Fruit fly (Drosophila melanogaster) whole organism, embryonic: ENCODE measurements around the gene CG34313.
A peak's percentile ranks its signal among the peaks of the same experiment; 100 is the strongest.

Experiments used
- Blimp-1 ChIP-seq: fragments of 200-800 bp; sonication (Bioruptor generic); optimal IDR thresholded peaks from 3 replicates; lab custom pipeline; 2018; ENCODE audit warnings: missing biosample characterization, missing genetic modification characterization, mild to moderate bottlenecking, moderate library complexity, missing genetic modification reagents
- Bteb2 ChIP-seq: fragments of 200-800 bp; sonication (Bioruptor generic); optimal IDR thresholded peaks from 2 replicates; lab custom pipeline; 2016; ENCODE audit warnings: missing biosample characterization, missing genetic modification characterization
- CG10462 ChIP-seq: fragments of 200-800 bp; sonication (Bioruptor generic); optimal IDR thresholded peaks from 2 replicates; lab custom pipeline; 2016; ENCODE audit warnings: missing biosample characterization, missing genetic modification characterization
- CG11560 ChIP-seq: fragments of 200-800 bp; sonication (Bioruptor generic); IDR thresholded peaks from 3 replicates; pipeline ENCODE4 v1.3.6; 2022; ENCODE audit warnings: missing biosample characterization, missing genetic modification characterization
- CG12155 ChIP-seq: fragments of 200-800 bp; sonication (Bioruptor generic); optimal IDR thresholded peaks from 3 replicates; lab custom pipeline; 2016; ENCODE audit warnings: missing biosample characterization, missing genetic modification characterization
- CG13123 ChIP-seq: fragments of 200-800 bp; sonication (Bioruptor generic); optimal IDR thresholded peaks from 2 replicates; lab custom pipeline; 2016; ENCODE audit warnings: missing biosample characterization, missing genetic modification characterization
- CG15514 ChIP-seq: fragments of 200-800 bp; sonication (Bioruptor generic); optimal IDR thresholded peaks from 3 replicates; lab custom pipeline; 2017; ENCODE audit warnings: missing biosample characterization, missing genetic modification characterization, mild to moderate bottlenecking, moderate library complexity, missing genetic modification reagents
- CG1602 ChIP-seq: fragments of 200-800 bp; sonication (Bioruptor generic); optimal IDR thresholded peaks from 3 replicates; lab custom pipeline; 2016; ENCODE audit warnings: missing biosample characterization, missing genetic modification characterization
- CG1603 ChIP-seq: fragments of 200-800 bp; sonication (Bioruptor generic); optimal IDR thresholded peaks from 2 replicates; lab custom pipeline; 2019; ENCODE audit warnings: missing biosample characterization, mild to moderate bottlenecking, missing genetic modification characterization, moderate library complexity
- CG1647 ChIP-seq: fragments of 200-800 bp; sonication (Bioruptor generic); optimal IDR thresholded peaks from 3 replicates; lab custom pipeline; 2016; ENCODE audit warnings: missing biosample characterization, missing genetic modification characterization
- CG16815 ChIP-seq: fragments of 200-800 bp; sonication (Bioruptor generic); optimal IDR thresholded peaks from 3 replicates; lab custom pipeline; 2017; ENCODE audit warnings: missing biosample characterization, mild to moderate bottlenecking, missing genetic modification characterization
- CG16863 ChIP-seq: fragments of 200-800 bp; sonication (Bioruptor generic); optimal IDR thresholded peaks from 3 replicates; lab custom pipeline; 2016; ENCODE audit warnings: missing biosample characterization, missing genetic modification characterization
- CG17829 ChIP-seq: fragments of 200-800 bp; optimal IDR thresholded peaks from 2 replicates; lab custom pipeline; 2019; ENCODE audit warnings: missing biosample characterization, mild to moderate bottlenecking, missing genetic modification characterization, moderate library complexity
- CG18476 ChIP-seq: fragments of 200-800 bp; sonication (Bioruptor generic); optimal IDR thresholded peaks from 2 replicates; lab custom pipeline; 2016; ENCODE audit warnings: missing biosample characterization, mild to moderate bottlenecking, missing genetic modification characterization
- CG18599 ChIP-seq: fragments of 200-800 bp; sonication (Bioruptor generic); optimal IDR thresholded peaks from 3 replicates; lab custom pipeline; 2017; ENCODE audit warnings: missing biosample characterization, missing genetic modification characterization, mild to moderate bottlenecking, moderate library complexity, missing genetic modification reagents
- CG2202 ChIP-seq: fragments of 200-800 bp; sonication (Bioruptor generic); optimal IDR thresholded peaks from 2 replicates; lab custom pipeline; 2018; ENCODE audit warnings: missing biosample characterization, mild to moderate bottlenecking, missing genetic modification characterization
- CG31365 ChIP-seq: fragments of 200-800 bp; sonication (Bioruptor generic); optimal IDR thresholded peaks from 2 replicates; lab custom pipeline; 2018; ENCODE audit warnings: missing biosample characterization, mild to moderate bottlenecking, missing genetic modification characterization
- CG31441 ChIP-seq: fragments of 200-800 bp; sonication (Bioruptor generic); IDR thresholded peaks from 2 replicates; pipeline ENCODE4 v1.3.6; 2022; ENCODE audit warnings: missing biosample characterization, missing genetic modification characterization
- CG32767 ChIP-seq: fragments of 200-800 bp; sonication (Bioruptor generic); IDR thresholded peaks from 2 replicates; pipeline ENCODE4 v1.3.6; 2022; ENCODE audit warnings: missing biosample characterization, missing genetic modification characterization
- CG3281 ChIP-seq: fragments of 200-800 bp; sonication (Bioruptor generic); optimal IDR thresholded peaks from 3 replicates; lab custom pipeline; 2017; ENCODE audit warnings: missing biosample characterization, mild to moderate bottlenecking, missing genetic modification characterization
- CG34224 ChIP-seq: fragments of 200-800 bp; sonication (Bioruptor generic); IDR thresholded peaks from 3 replicates; pipeline ENCODE4 v1.3.6; 2022; ENCODE audit warnings: missing biosample characterization, missing genetic modification characterization; ENCODE audit not compliant: partially characterized antibody
- CG42726 ChIP-seq: fragments of 200-800 bp; sonication (Bioruptor generic); IDR thresholded peaks from 2 replicates; pipeline ENCODE4 v1.3.6; 2022; ENCODE audit warnings: missing biosample characterization, missing genetic modification characterization; ENCODE audit not compliant: partially characterized antibody
- CG4424 ChIP-seq: fragments of 200-800 bp; sonication (Bioruptor generic); optimal IDR thresholded peaks from 3 replicates; lab custom pipeline; 2016; ENCODE audit warnings: missing biosample characterization, missing genetic modification characterization
- CG7271 ChIP-seq: fragments of 200-800 bp; sonication (Bioruptor generic); optimal IDR thresholded peaks from 2 replicates; lab custom pipeline; 2018; ENCODE audit warnings: missing biosample characterization, mild to moderate bottlenecking, missing genetic modification characterization, moderate library complexity
- CG7987 ChIP-seq: fragments of 200-800 bp; sonication (Bioruptor generic); optimal IDR thresholded peaks from 2 replicates; lab custom pipeline; 2018; ENCODE audit warnings: missing biosample characterization, mild to moderate bottlenecking, missing genetic modification characterization, moderate library complexity
- CG8924 ChIP-seq: fragments of 200-800 bp; optimal IDR thresholded peaks from 3 replicates; lab custom pipeline; 2019; ENCODE audit warnings: missing biosample characterization, mild to moderate bottlenecking, missing genetic modification characterization, moderate library complexity
- CG9817 ChIP-seq: fragments of 200-800 bp; sonication (Bioruptor generic); optimal IDR thresholded peaks from 2 replicates; lab custom pipeline; 2018; ENCODE audit warnings: missing biosample characterization, mild to moderate bottlenecking, missing genetic modification characterization, moderate library complexity
- D19B ChIP-seq: fragments of 200-800 bp; sonication (Bioruptor generic); optimal IDR thresholded peaks from 2 replicates; lab custom pipeline; 2017; ENCODE audit warnings: missing biosample characterization, mild to moderate bottlenecking, missing genetic modification characterization
- Deaf1 ChIP-seq: fragments of 200-800 bp; optimal IDR thresholded peaks from 3 replicates; lab custom pipeline; 2019; ENCODE audit warnings: missing biosample characterization, mild to moderate bottlenecking, missing genetic modification characterization, moderate library complexity
- Dip3 ChIP-seq: fragments of 200-800 bp; sonication (Bioruptor generic); optimal IDR thresholded peaks from 3 replicates; lab custom pipeline; 2016; ENCODE audit warnings: missing biosample characterization, missing genetic modification characterization
- HLH54F ChIP-seq: fragments of 200-800 bp; sonication (Bioruptor generic); optimal IDR thresholded peaks from 3 replicates; lab custom pipeline; 2016; ENCODE audit warnings: missing biosample characterization, missing genetic modification characterization
- Hr51 ChIP-seq, 2 experiments: fragments of 200-800 bp; sonication (Bioruptor generic); optimal IDR thresholded peaks; 2 replicates in 1 of 2; 3 replicates in 1 of 2; lab custom pipeline; 2016 to 2018; ENCODE audit warnings: missing biosample characterization in 2 of 2, missing genetic modification characterization in 2 of 2, mild to moderate bottlenecking in 1 of 2, moderate library complexity in 1 of 2
- Sin3A ChIP-seq: fragments of >200 bp; optimal IDR thresholded peaks from 2 replicates; lab custom pipeline; 2018
- ara ChIP-seq: fragments of 200-800 bp; sonication (Bioruptor generic); IDR thresholded peaks from 2 replicates; pipeline ENCODE4 v1.3.6; 2022; ENCODE audit warnings: missing biosample characterization, missing genetic modification characterization
- bsh ChIP-seq, 2 experiments: fragments of 200-800 bp; sonication (Bioruptor generic); optimal IDR thresholded peaks; 2 replicates each; lab custom pipeline; 2017 to 2018; ENCODE audit warnings: mild to moderate bottlenecking in 2 of 2, missing biosample characterization in 2 of 2, missing genetic modification characterization in 2 of 2, moderate library complexity in 1 of 2
- croc ChIP-seq: fragments of 200-800 bp; sonication (Bioruptor generic); conservative IDR thresholded peaks from 3 replicates; pipeline ENCODE4 v1.3.6; 2022; ENCODE audit warnings: missing biosample characterization, missing genetic modification characterization
- dmrt99B ChIP-seq: fragments of 200-800 bp; sonication (Bioruptor generic); optimal IDR thresholded peaks from 2 replicates; lab custom pipeline; 2018; ENCODE audit warnings: missing biosample characterization, mild to moderate bottlenecking, missing genetic modification characterization, moderate library complexity
- eyg ChIP-seq: fragments of 200-800 bp; sonication (Bioruptor generic); optimal IDR thresholded peaks from 3 replicates; lab custom pipeline; 2016; ENCODE audit warnings: missing biosample characterization, missing genetic modification characterization
- gsb-n ChIP-seq: fragments of 200-800 bp; sonication (Bioruptor generic); optimal IDR thresholded peaks from 3 replicates; lab custom pipeline; 2018; ENCODE audit warnings: missing biosample characterization, mild to moderate bottlenecking, missing genetic modification characterization
- hth ChIP-seq: fragments of >200 bp; optimal IDR thresholded peaks from 2 replicates; lab custom pipeline; 2017; ENCODE audit warnings: inconsistent platforms
- inv ChIP-seq: fragments of 200-800 bp; sonication (Bioruptor generic); IDR thresholded peaks from 2 replicates; pipeline ENCODE4 v1.3.6; 2022; ENCODE audit warnings: missing biosample characterization, missing genetic modification characterization; ENCODE audit not compliant: partially characterized antibody
- lov ChIP-seq, 2 experiments: fragments of 200-800 bp in 1 of 2; fragments of >200 bp in 1 of 2; sonication (Bioruptor generic) in 1 of 2; IDR thresholded peaks in 1 of 2; optimal IDR thresholded peaks in 1 of 2; 2 replicates in 1 of 2; 3 replicates in 1 of 2; pipeline versions ENCODE4 v1.3.6 to Lab custom; 2017 to 2022; ENCODE audit warnings: missing biosample characterization in 1 of 2, missing genetic modification characterization in 1 of 2
- nmo ChIP-seq: fragments of 200-800 bp; sonication (Bioruptor generic); optimal IDR thresholded peaks from 2 replicates; lab custom pipeline; 2018; ENCODE audit warnings: missing biosample characterization, mild to moderate bottlenecking, missing genetic modification characterization, moderate library complexity
- otp ChIP-seq: fragments of 200-800 bp; sonication (Bioruptor generic); IDR thresholded peaks from 3 replicates; pipeline ENCODE4, ENCODE4 v1.3.6; 2022; ENCODE audit warnings: missing biosample characterization, missing genetic modification characterization
- sna ChIP-seq: fragments of 200-800 bp; sonication (Bioruptor generic); IDR thresholded peaks from 2 replicates; pipeline ENCODE4 v1.3.6; 2022; ENCODE audit warnings: missing biosample characterization, missing genetic modification characterization; ENCODE audit not compliant: partially characterized antibody
- tll ChIP-seq, 2 experiments: fragments of 200-800 bp in 1 of 2; fragments of >200 bp in 1 of 2; sonication (Bioruptor generic) in 1 of 2; optimal IDR thresholded peaks; 2 replicates each; lab custom pipeline; 2017 to 2019; ENCODE audit warnings: missing biosample characterization in 2 of 2, missing genetic modification characterization in 2 of 2, mild to moderate bottlenecking in 1 of 2, moderate library complexity in 1 of 2
- unpg ChIP-seq: fragments of 200-800 bp; sonication (Bioruptor generic); optimal IDR thresholded peaks from 3 replicates; lab custom pipeline; 2018; ENCODE audit warnings: missing biosample characterization, mild to moderate bottlenecking, missing genetic modification characterization, moderate library complexity

Gene CG34313

DNA sequence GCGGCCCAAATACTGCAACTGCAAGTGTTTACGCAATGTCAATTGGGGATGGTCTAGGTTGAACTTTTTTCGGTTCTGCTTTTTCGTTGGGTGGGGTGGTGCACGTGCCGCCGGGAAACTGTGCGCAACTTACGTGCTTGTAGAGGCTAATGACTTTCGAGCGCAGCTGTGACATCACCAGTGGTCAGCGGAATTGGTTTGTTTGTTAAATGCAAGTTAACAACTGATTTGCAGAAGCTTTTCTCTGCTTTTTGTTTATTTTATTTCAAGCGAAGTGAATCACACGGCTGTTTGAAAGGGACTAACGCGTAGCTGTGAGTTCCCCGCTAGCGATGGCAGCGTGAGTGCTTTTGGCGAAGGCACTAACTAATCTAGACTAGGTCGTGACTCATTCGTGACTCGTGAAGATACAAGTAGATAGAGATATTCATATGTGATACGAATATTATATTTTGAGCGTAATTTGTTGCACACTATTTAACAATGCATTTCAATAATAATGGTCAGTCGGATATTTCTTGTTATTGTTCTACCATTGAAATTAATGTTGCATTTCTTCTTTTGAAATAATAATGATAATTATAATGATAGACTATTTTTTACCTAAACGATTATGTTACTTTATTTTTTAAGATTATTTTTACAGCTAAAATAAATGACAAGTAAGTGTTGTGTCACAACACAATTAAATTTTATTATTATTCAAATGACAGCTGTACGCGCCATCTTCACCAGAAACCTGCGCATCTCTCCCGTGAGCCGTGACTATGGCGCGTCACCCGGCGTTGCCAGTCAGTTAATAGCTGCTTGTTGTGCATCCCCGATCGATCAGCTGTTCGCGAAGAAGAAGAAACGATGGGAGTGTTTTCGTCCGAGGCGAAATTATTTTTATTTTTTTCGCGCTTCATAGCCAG is 8.6 kb downstream of the CG34313 start, which contains the start of the genes osi and tweek (continued):
- TF ChIP-seq lov (optimal IDR thresholded peaks at IDR 0.05; lab: Kevin White, UChicago) (no peak), lov (GFP tag; IDR thresholded peaks at IDR 0.05; lab: Robert Waterston, UW) (0 out of 3 replicates have a peak, but pooled peaks have one; percentile 8), CG15514 (peak; percentile 64), CG1602 (GFP tag; lab: Kevin White, UChicago) (peak; percentile 70), CG9817 (tag; lab: Kevin White, UChicago) (peak; percentile 76), Deaf1 (tag; lab: Kevin White, UChicago) (peak; percentile 3), eyg (GFP tag; lab: Kevin White, UChicago) (no peak), CG18476 (GFP tag; lab: Kevin White, UChicago) (peak; percentile 35), Blimp-1 (GFP tag; lab: Kevin White, UChicago) (no peak), CG1647 (GFP tag; lab: Kevin White, UChicago) (peak; percentile 10), CG1603 (tag; lab: Kevin White, UChicago) (peak; percentile 46), CG42726 (GFP tag; lab: Robert Waterston, UW) (peak; percentile 95), CG7987 (GFP tag; lab: Kevin White, UChicago) (no peak), CG31441 (GFP tag; lab: Robert Waterston, UW) (no peak; the same call in 1 of the 2 replicates), CG16863 (GFP tag; lab: Kevin White, UChicago) (peak; percentile 26), Dip3 (GFP tag; lab: Kevin White, UChicago) (peak; percentile 11), CG4424 (peak; percentile 53), bsh (GFP tag; optimal IDR thresholded peaks at IDR 0.05; lab: Kevin White, UChicago) (no peak), CG3281 (GFP tag; lab: Kevin White, UChicago) (no peak), D19B (GFP tag; lab: Kevin White, UChicago) (no peak), Sin3A (lab: Kevin White, UChicago) (peak; percentile 61), CG11560 (tag; lab: Robert Waterston, UW) (peak; percentile 57; the same call in 2 of the 3 replicates), unpg (GFP tag; lab: Kevin White, UChicago) (no peak), CG10462 (GFP tag; lab: Kevin White, UChicago) (peak; percentile 24), CG8924 (tag; lab: Kevin White, UChicago) (peak; percentile 66), CG31365 (tag; lab: Kevin White, UChicago) (no peak), sna (GFP tag; lab: Robert Waterston, UW) (peak; percentile 82), ara (GFP tag; lab: Robert Waterston, UW) (no peak), nmo (GFP tag; lab: Kevin White, UChicago) (peak; percentile 77), croc (no peak; the same call in 2 of the 3 replicates), otp (no peak), CG32767 (GFP tag; lab: Robert Waterston, UW) (no peak), Bteb2 (GFP tag; lab: Kevin White, UChicago) (peak; percentile 56), CG12155 (GFP tag; lab: Kevin White, UChicago) (peak; percentile 76), CG16815 (peak; percentile 83), dmrt99B (tag; lab: Kevin White, UChicago) (no peak), CG2202 (tag; lab: Kevin White, UChicago) (no peak), CG7271 (tag; lab: Kevin White, UChicago) (no peak), CG13123 (GFP tag; lab: Kevin White, UChicago) (peak; percentile 5), tll (GFP tag; optimal IDR thresholded peaks at IDR 0.05; lab: Kevin White, UChicago) (peak in 1 of 2 experiments; percentile 62), Hr51 (GFP tag; optimal IDR thresholded peaks at IDR 0.05; lab: Kevin White, UChicago) (peak in 1 of 2 experiments; percentile 38), CG17829 (tag; lab: Kevin White, UChicago) (peak; percentile 60), hth (lab: Kevin White, UChicago) (no peak), HLH54F (GFP tag; lab: Kevin White, UChicago) (peak; percentile 63), CG18599 (GFP tag; lab: Kevin White, UChicago) (peak; percentile 48), inv (GFP tag; lab: Robert Waterston, UW) (peak; percentile 89), gsb-n (tag; lab: Kevin White, UChicago) (no peak), CG34224 (GFP tag; lab: Robert Waterston, UW) (peak; percentile 75)
